Worm (Caenorhabditis elegans) whole organism, L4 larva: ENCODE results near the gene sra-27.
A peak's percentile ranks its signal among the peaks of the same experiment; 100 is the strongest.

Source experiments
- F26F4.8 ChIP-seq: fragments of 200-800 bp; sonication (Bioruptor generic); conservative IDR thresholded peaks from 2 replicates; pipeline ENCODE4 v1.3.6; 2022; ENCODE audit warnings: missing genetic modification characterization, missing compliant biosample characterization
- R02D3.7 ChIP-seq: fragments of 150-350 bp; sonication (generic microtip); optimal IDR thresholded peaks from 3 replicates; lab custom pipeline; 2014; ENCODE audit warnings: missing biosample characterization, missing genetic modification characterization
- T20F7.1 ChIP-seq: fragments of 200-800 bp; sonication (Bioruptor generic); optimal IDR thresholded peaks from 2 replicates; lab custom pipeline; 2018; ENCODE audit warnings: mild to moderate bottlenecking, missing genetic modification characterization, missing compliant biosample characterization
- T26A8.4 ChIP-seq: fragments of 200-800 bp; sonication (Bioruptor generic); IDR thresholded peaks from 2 replicates; pipeline ENCODE4 v1.3.6; 2022; ENCODE audit warnings: missing genetic modification characterization, missing compliant biosample characterization
- Y5F2A.4 ChIP-seq: fragments of 200-800 bp; sonication (Bioruptor generic); optimal IDR thresholded peaks from 2 replicates; lab custom pipeline; 2018; ENCODE audit warnings: mild to moderate bottlenecking, missing genetic modification characterization, missing compliant biosample characterization
- aha-1 ChIP-seq: fragments of 150-350 bp; peaks from one replicate; lab custom pipeline; 2014; ENCODE audit warnings: missing biosample characterization, missing genetic modification characterization
- aly-2 ChIP-seq: sonication (generic microtip); optimal IDR thresholded peaks from 2 replicates; lab custom pipeline; 2018; ENCODE audit warnings: missing biosample characterization, missing genetic modification characterization
- attf-4 ChIP-seq: sonication (generic microtip); optimal IDR thresholded peaks from 3 replicates; lab custom pipeline; 2017; ENCODE audit warnings: missing biosample characterization, missing genetic modification characterization
- ceh-28 ChIP-seq: fragments of 150-350 bp; optimal IDR thresholded peaks from 2 replicates; lab custom pipeline; 2014; ENCODE audit warnings: missing biosample characterization, missing genetic modification reagents, missing genetic modification characterization
- daf-16 ChIP-seq, 3 experiments: sonication (generic microtip); optimal IDR thresholded peaks; 2 replicates each; lab custom pipeline; 2016 to 2017; ENCODE audit warnings: missing genetic modification characterization in 3 of 3, missing genetic modification reagents in 3 of 3, mild to moderate bottlenecking in 2 of 3, missing compliant biosample characterization in 2 of 3, missing biosample characterization in 1 of 3, moderate library complexity in 1 of 3
- dmd-6 ChIP-seq: fragments of 200-800 bp; sonication (Bioruptor generic); IDR thresholded peaks from 2 replicates; pipeline ENCODE4 v1.3.6; 2022; ENCODE audit warnings: missing genetic modification reagents, missing genetic modification characterization, missing compliant biosample characterization
- dmd-8 ChIP-seq: fragments of 200-800 bp; sonication (Bioruptor generic); IDR thresholded peaks from 2 replicates; pipeline ENCODE4 v1.3.6; 2022; ENCODE audit warnings: missing genetic modification characterization, missing compliant biosample characterization
- dve-1 ChIP-seq: sonication (generic microtip); optimal IDR thresholded peaks from 2 replicates; lab custom pipeline; 2017; ENCODE audit warnings: antibody characterized with exemption, mild to moderate bottlenecking, missing genetic modification characterization, missing compliant biosample characterization; ENCODE audit not compliant: insufficient read depth
- hif-1 ChIP-seq, 2 experiments: sonication (generic microtip); optimal IDR thresholded peaks; 2 replicates each; lab custom pipeline; 2016 to 2017; ENCODE audit warnings: missing compliant biosample characterization in 2 of 2, missing genetic modification characterization in 2 of 2, missing genetic modification reagents in 2 of 2, missing genotype in 2 of 2, mild to moderate bottlenecking in 1 of 2
- hlh-11 ChIP-seq: fragments of 200-800 bp; sonication (Bioruptor generic); optimal IDR thresholded peaks from 2 replicates; lab custom pipeline; 2018; ENCODE audit warnings: mild to moderate bottlenecking, missing genetic modification characterization, missing compliant biosample characterization
- hlh-30 ChIP-seq: sonication (generic microtip); optimal IDR thresholded peaks from 2 replicates; lab custom pipeline; 2017; ENCODE audit warnings: antibody characterized with exemption, mild to moderate bottlenecking, missing genetic modification characterization, missing compliant biosample characterization; ENCODE audit not compliant: insufficient read depth
- lin-1 ChIP-seq: fragments of 200-800 bp; sonication (Bioruptor generic); IDR thresholded peaks from 2 replicates; pipeline ENCODE4 v1.3.6; 2022; ENCODE audit warnings: missing genetic modification reagents, missing genetic modification characterization, missing compliant biosample characterization
- mdl-1 ChIP-seq, 2 experiments: fragments of 150-350 bp in 1 of 2; sonication (generic microtip) in 1 of 2; optimal IDR thresholded peaks; 2 replicates each; lab custom pipeline; 2014 to 2017; ENCODE audit warnings: missing biosample characterization in 2 of 2, missing genetic modification characterization in 2 of 2
- mep-1 ChIP-seq: fragments of 150-350 bp; sonication (generic microtip); optimal IDR thresholded peaks from 3 replicates; lab custom pipeline; 2014; ENCODE audit warnings: missing biosample characterization, missing genetic modification characterization
- mes-2 ChIP-seq: sonication (generic microtip); optimal IDR thresholded peaks from 2 replicates; lab custom pipeline; 2016; ENCODE audit warnings: missing genotype, mild to moderate bottlenecking, missing genetic modification characterization, missing compliant biosample characterization; ENCODE audit not compliant: poor library complexity, severe bottlenecking
- mxl-3 ChIP-seq: fragments of 200-800 bp; sonication (Bioruptor generic); optimal IDR thresholded peaks from 2 replicates; lab custom pipeline; 2018; ENCODE audit warnings: mild to moderate bottlenecking, missing genetic modification characterization, missing compliant biosample characterization
- nhr-10 ChIP-seq: fragments of 150-350 bp; optimal IDR thresholded peaks from 2 replicates; lab custom pipeline; 2014; ENCODE audit warnings: missing biosample characterization, missing genetic modification characterization
- nhr-237 ChIP-seq: sonication (generic microtip); optimal IDR thresholded peaks from 2 replicates; lab custom pipeline; 2017; ENCODE audit warnings: missing biosample characterization, missing genetic modification characterization
- nhr-25 ChIP-seq: sonication (generic microtip); optimal IDR thresholded peaks from 2 replicates; lab custom pipeline; 2017; ENCODE audit warnings: missing genetic modification characterization, mild to moderate bottlenecking, missing compliant biosample characterization, antibody characterized with exemption, moderate library complexity, borderline replicate concordance; ENCODE audit not compliant: insufficient read depth
- nhr-28 ChIP-seq: fragments of 150-350 bp; optimal IDR thresholded peaks from 2 replicates; lab custom pipeline; 2014; ENCODE audit warnings: missing biosample characterization, missing genetic modification characterization
- nhr-42 ChIP-seq: fragments of 200-800 bp; sonication (Bioruptor generic); IDR thresholded peaks from 2 replicates; pipeline ENCODE4 v1.3.6; 2022; ENCODE audit warnings: missing genetic modification characterization, missing compliant biosample characterization
- nhr-77 ChIP-seq: fragments of 150-350 bp; optimal IDR thresholded peaks from 2 replicates; lab custom pipeline; 2014; ENCODE audit warnings: missing biosample characterization, missing genetic modification characterization
- php-3 ChIP-seq: fragments of 200-800 bp; sonication (Bioruptor generic); IDR thresholded peaks from 2 replicates; pipeline ENCODE4 v1.3.6; 2022; ENCODE audit warnings: missing genetic modification reagents, missing genetic modification characterization, missing compliant biosample characterization
- pqm-1 ChIP-seq: sonication (generic microtip); optimal IDR thresholded peaks from 2 replicates; lab custom pipeline; 2017; ENCODE audit warnings: missing biosample characterization, missing genetic modification characterization
- rbr-2 ChIP-seq: sonication (generic microtip); optimal IDR thresholded peaks from 2 replicates; lab custom pipeline; 2016; ENCODE audit warnings: missing genotype, missing genetic modification characterization, missing compliant biosample characterization
- saeg-2 ChIP-seq: fragments of 200-800 bp; sonication (Bioruptor generic); IDR thresholded peaks from 2 replicates; pipeline ENCODE4 v1.3.6; 2022; ENCODE audit warnings: missing genetic modification reagents, missing genetic modification characterization, missing compliant biosample characterization
- snpc-1.2 ChIP-seq: fragments of 200-800 bp; sonication (Bioruptor generic); IDR thresholded peaks from 2 replicates; pipeline ENCODE4 v1.3.6; 2022; ENCODE audit warnings: missing genetic modification reagents, missing genetic modification characterization, missing compliant biosample characterization
- spr-1 ChIP-seq: sonication (generic microtip); optimal IDR thresholded peaks from 2 replicates; lab custom pipeline; 2016; ENCODE audit warnings: mild to moderate bottlenecking, missing genetic modification characterization, missing compliant biosample characterization
- unc-130 ChIP-seq: sonication (generic microtip); optimal IDR thresholded peaks from 2 replicates; lab custom pipeline; 2016; ENCODE audit warnings: missing genetic modification reagents, missing genetic modification characterization, missing compliant biosample characterization
- unc-39 ChIP-seq: sonication (generic microtip); optimal IDR thresholded peaks from 2 replicates; lab custom pipeline; 2017; ENCODE audit warnings: missing biosample characterization, missing genetic modification characterization
- unc-62 ChIP-seq, 3 experiments: fragments of 150-350 bp in 1 of 3; sonication (generic microtip); optimal IDR thresholded peaks in 2 of 3; peaks in 1 of 3; 1 replicate in 1 of 3; 2 replicates in 2 of 3; lab custom pipeline; 2014 to 2017; ENCODE audit warnings: missing biosample characterization in 3 of 3, missing genetic modification characterization in 3 of 3, missing genetic modification reagents in 3 of 3, missing genotype in 1 of 3
- zip-11 ChIP-seq: fragments of 200-800 bp; sonication (Bioruptor generic); IDR thresholded peaks from 2 replicates; pipeline ENCODE4 v1.3.6; 2022; ENCODE audit warnings: missing genetic modification characterization, missing compliant biosample characterization
- zip-2 ChIP-seq: fragments of 150-350 bp; optimal IDR thresholded peaks from 2 replicates; lab custom pipeline; 2014; ENCODE audit warnings: missing biosample characterization, missing genetic modification characterization

The sra-27 gene

DNA sequence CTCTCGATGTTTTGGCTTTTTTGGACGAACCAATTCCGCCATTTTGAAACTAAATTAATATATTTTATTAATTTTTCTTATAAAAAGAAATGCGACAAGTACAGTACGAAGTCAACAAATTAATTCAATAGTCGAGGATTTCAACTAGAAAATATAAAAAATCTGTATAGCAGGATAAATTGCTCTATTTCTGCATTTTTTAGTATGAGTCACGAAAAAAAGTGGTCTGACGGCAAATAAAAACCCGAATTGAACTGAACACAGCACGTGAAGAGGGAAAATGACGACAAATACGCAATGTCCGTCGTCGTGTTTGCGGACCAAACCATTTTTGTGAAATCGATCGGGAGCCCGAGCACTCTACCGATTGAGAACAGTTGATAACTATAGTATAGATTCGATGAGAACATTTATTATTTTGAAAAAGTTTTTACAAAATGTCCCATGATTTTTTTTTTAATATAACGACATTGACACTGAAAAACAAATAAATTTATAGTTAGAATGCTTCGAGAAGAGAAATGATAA lies 40.6 kb downstream of the sra-27 start, which contains the start of gene epg-5 (continued):
- peak; percentile 62 for TF ChIP-seq aha-1 (tag; lab: Kevin White, UChicago)

ce11 chrII:6610262-6610661 lies 41.5 kb downstream of the sra-27 start:
- TF ChIP-seq dmd-6 (no peak), saeg-2 (GFP tag; lab: Robert Waterston, UW) (no peak), nhr-237 (tag; lab: Kevin White, UChicago) (no peak), unc-130 (GFP tag; lab: Kevin White, UChicago) (no peak), mes-2 (tag; lab: Kevin White, UChicago) (no peak), unc-39 (no peak), nhr-28 (tag; lab: Kevin White, UChicago) (no peak), spr-1 (tag; lab: Kevin White, UChicago) (no peak), ceh-28 (tag; lab: Kevin White, UChicago) (no peak), snpc-1.2 (no peak), Y5F2A.4 (GFP tag; lab: Kevin White, UChicago) (no peak), nhr-10 (tag; lab: Kevin White, UChicago) (no peak), hlh-30 (tag; lab: Kevin White, UChicago) (no peak)

DNA sequence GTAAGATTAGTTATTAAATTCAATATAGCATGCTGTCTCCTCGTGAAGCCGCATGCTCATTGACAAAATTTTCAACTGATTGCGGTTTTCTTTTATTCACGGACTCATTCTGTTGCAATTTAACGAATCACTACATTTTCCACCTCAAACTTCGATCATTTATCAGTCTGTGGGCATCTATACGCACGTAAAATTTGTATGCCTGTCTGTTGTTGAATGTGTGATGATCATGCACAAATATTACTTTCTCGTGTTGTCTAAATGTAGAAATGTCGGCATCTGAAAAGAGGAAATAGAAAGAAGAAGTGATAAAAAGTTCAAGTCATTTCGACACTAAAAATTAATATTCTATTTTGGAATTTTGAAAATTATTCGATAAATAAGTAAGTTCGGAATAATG lies 43.7 kb downstream of the sra-27 start:
- peak; percentile 44 for TF ChIP-seq hlh-11
- no peak for TF ChIP-seq R02D3.7 (tag; lab: Kevin White, UChicago)
- peak; percentile 74 for TF ChIP-seq nhr-28 (tag; lab: Kevin White, UChicago)
- TF ChIP-seq pqm-1, result peak; percentile 92
- TF ChIP-seq dve-1, result peak; percentile 75
- TF ChIP-seq mdl-1 (tag; optimal IDR thresholded peaks at IDR 0.05; lab: Kevin White, UChicago), result peak in 1 of 2 experiments; percentile 26
- TF ChIP-seq dmd-6, result peak; percentile 70
- peak; percentile 51 for TF ChIP-seq hlh-30 (tag; lab: Kevin White, UChicago)
- no peak for TF ChIP-seq dmd-8 (GFP tag; lab: Robert Waterston, UW)
- TF ChIP-seq mep-1 (tag; lab: Kevin White, UChicago), result peak; percentile 19
- no peak for TF ChIP-seq nhr-77 (tag; lab: Kevin White, UChicago)
- no peak for TF ChIP-seq daf-16 (GFP tag; optimal IDR thresholded peaks at IDR 0.05; lab: Kevin White, UChicago)
- peak; percentile 84 for TF ChIP-seq daf-16 (tag; optimal IDR thresholded peaks at IDR 0.05; lab: Kevin White, UChicago)
- TF ChIP-seq hif-1 (tag; optimal IDR thresholded peaks at IDR 0.05; lab: Kevin White, UChicago), result peak in 1 of 2 experiments; percentile 21
- TF ChIP-seq php-3, result 0 out of 2 replicates have a peak, but pooled peaks have one; percentile 10

ce11 chrII:6614500-6614899 lies 45.7 kb downstream of the sra-27 start:
- TF ChIP-seq dmd-6 (peak; percentile 43), zip-2 (tag; lab: Kevin White, UChicago) (no peak), rbr-2 (tag; lab: Kevin White, UChicago) (no peak), daf-16 (GFP tag; optimal IDR thresholded peaks at IDR 0.05; lab: Kevin White, UChicago) (no peak), daf-16 (tag; optimal IDR thresholded peaks at IDR 0.05; lab: Kevin White, UChicago) (peak; percentile 21), nhr-28 (tag; lab: Kevin White, UChicago) (peak; percentile 9), aha-1 (tag; lab: Kevin White, UChicago) (peak; percentile 52), dve-1 (peak; percentile 40)

ce11 chrII:6615232-6616029 lies 46.6 kb downstream of the sra-27 start:
- TF ChIP-seq lin-1 (GFP tag; lab: Robert Waterston, UW) (0 out of 2 replicates have a peak, but pooled peaks have one; percentile 39), aha-1 (tag; lab: Kevin White, UChicago) (peak; percentile 29), nhr-42 (GFP tag; lab: Robert Waterston, UW) (no peak), dmd-8 (GFP tag; lab: Robert Waterston, UW) (no peak), zip-11 (GFP tag; lab: Robert Waterston, UW) (no peak), nhr-10 (tag; lab: Kevin White, UChicago) (no peak), T20F7.1 (no peak), pqm-1 (peak; percentile 97), nhr-25 (tag; lab: Kevin White, UChicago) (no peak), nhr-77 (tag; lab: Kevin White, UChicago) (peak; percentile 63), F26F4.8 (no peak), mxl-3 (GFP tag; lab: Kevin White, UChicago) (peak; percentile 64), dmd-6 (peak; percentile 87), aly-2 (tag; lab: Kevin White, UChicago) (no peak), mes-2 (tag; lab: Kevin White, UChicago) (peak; percentile 22), unc-62 (GFP tag; optimal IDR thresholded peaks at IDR 0.05 in 1 of 2; lab: Kevin White, UChicago) (peak in 1 of 2 experiments; percentile 86), unc-62 (tag; optimal IDR thresholded peaks at IDR 0.05; lab: Kevin White, UChicago) (no peak), attf-4 (no peak), T26A8.4 (0 out of 2 replicates have a peak, but pooled peaks have one; percentile 14)
